Fruit fly (Drosophila melanogaster): ENCODE data around the gene Sh.

Gene Sh

dm6 chrX:18092810-18093222, 29.8 kb upstream of the Sh start, which contains the start of gene RhoGAP16F (continued):
- TF ChIP-seq kah (GFP tag; optimal IDR thresholded peaks at IDR 0.05): peak; percentile 84
- peak; percentile 39 for TF ChIP-seq tup (GFP tag; optimal IDR thresholded peaks at IDR 0.05)
- TF ChIP-seq CG3281 (GFP tag; optimal IDR thresholded peaks at IDR 0.05): peak; percentile 83
- TF ChIP-seq Camta (GFP tag; optimal IDR thresholded peaks at IDR 0.05): peak; percentile 51
- TF ChIP-seq CG9876 (GFP tag; optimal IDR thresholded peaks at IDR 0.05): peak; percentile 57
- TF ChIP-seq CG4707 (GFP tag; optimal IDR thresholded peaks at IDR 0.05): peak; percentile 10
- peak; percentile 29 for TF ChIP-seq mirr (GFP tag; optimal IDR thresholded peaks at IDR 0.05)
- no peak for TF ChIP-seq Dip2 (GFP tag; IDR thresholded peaks at IDR 0.05)
- peak; percentile 83 for TF ChIP-seq Sox102F (GFP tag; optimal IDR thresholded peaks at IDR 0.05)
- peak; percentile 45; the same call in 1 of the 2 replicates for TF ChIP-seq CG4360 (GFP tag; IDR thresholded peaks at IDR 0.05)
- peak; percentile 84 for TF ChIP-seq dmrt11E (tag; optimal IDR thresholded peaks at IDR 0.05)
- TF ChIP-seq odd (GFP tag; optimal IDR thresholded peaks at IDR 0.05): peak; percentile 64
- no peak for TF ChIP-seq C15 (GFP tag; IDR thresholded peaks at IDR 0.05)
- TF ChIP-seq HLH3B (GFP tag; IDR thresholded peaks at IDR 0.05): peak; percentile 85
- peak; percentile 84 for TF ChIP-seq bcd (GFP tag; optimal IDR thresholded peaks at IDR 0.05)
- TF ChIP-seq CG4404 (GFP tag; IDR thresholded peaks at IDR 0.05): peak; percentile 88
- peak; percentile 84 for TF ChIP-seq CG10366 (GFP tag; IDR thresholded peaks at IDR 0.05)
- peak in 1 of 3 experiments; percentile 78 for TF ChIP-seq lola (GFP tag; optimal IDR thresholded peaks at IDR 0.05)
- no peak for TF ChIP-seq luna (GFP tag; optimal IDR thresholded peaks at IDR 0.05)
- no peak for TF ChIP-seq CG16813 (GFP tag; IDR thresholded peaks at IDR 0.05; ENCODE audit: partially characterized antibody)
- TF ChIP-seq sima (GFP tag; optimal IDR thresholded peaks at IDR 0.05): peak; percentile 29
- TF ChIP-seq ash1 (GFP tag; optimal IDR thresholded peaks at IDR 0.05): no peak
- peak; percentile 80 for TF ChIP-seq Mad (GFP tag; optimal IDR thresholded peaks at IDR 0.05)
- TF ChIP-seq az2 (GFP tag; optimal IDR thresholded peaks at IDR 0.05): peak; percentile 88
- TF ChIP-seq CG8924 (tag; optimal IDR thresholded peaks at IDR 0.05): peak; percentile 82
- peak; percentile 88 for TF ChIP-seq CG7839 (tag; optimal IDR thresholded peaks at IDR 0.05)
- TF ChIP-seq Six4 (GFP tag; optimal IDR thresholded peaks at IDR 0.05): peak; percentile 78
- TF ChIP-seq CG31365 (tag; optimal IDR thresholded peaks at IDR 0.05): peak; percentile 44
- TF ChIP-seq nau (GFP tag; optimal IDR thresholded peaks at IDR 0.05): peak; percentile 72
- peak; percentile 9 for TF ChIP-seq CG10431 (GFP tag; optimal IDR thresholded peaks at IDR 0.05)
- TF ChIP-seq sc (optimal IDR thresholded peaks at IDR 0.05): no peak
- peak; percentile 62 for TF ChIP-seq sc (GFP tag; optimal IDR thresholded peaks at IDR 0.05)
- peak; percentile 84 for TF ChIP-seq CG9727 (GFP tag; optimal IDR thresholded peaks at IDR 0.05)
- peak in 1 of 2 experiments; percentile 87 for TF ChIP-seq bsh (GFP tag; optimal IDR thresholded peaks at IDR 0.05)
- peak; percentile 29; the same call in 1 of the 2 replicates for TF ChIP-seq crol (GFP tag; IDR thresholded peaks at IDR 0.05)
- TF ChIP-seq Bdp1 (GFP tag; optimal IDR thresholded peaks at IDR 0.05): peak; percentile 66
- TF ChIP-seq tin (GFP tag; optimal IDR thresholded peaks at IDR 0.05): peak; percentile 85
- peak; percentile 49 for TF ChIP-seq CG30020 (tag; optimal IDR thresholded peaks at IDR 0.05)
- TF ChIP-seq Hr78 (GFP tag; optimal IDR thresholded peaks at IDR 0.05): peak in 1 of 2 experiments; percentile 29
- peak; percentile 47 for TF ChIP-seq CG15073 (GFP tag; optimal IDR thresholded peaks at IDR 0.05)
- peak; percentile 70 for TF ChIP-seq Spps (tag; optimal IDR thresholded peaks at IDR 0.05)
- TF ChIP-seq HmgD (GFP tag; optimal IDR thresholded peaks at IDR 0.05): no peak
- TF ChIP-seq CG9797 (GFP tag; optimal IDR thresholded peaks at IDR 0.05): no peak
- TF ChIP-seq CG18262 (tag; optimal IDR thresholded peaks at IDR 0.05): peak; percentile 84
- peak; percentile 84 to 95 for TF ChIP-seq Pdp1 (GFP tag; optimal IDR thresholded peaks at IDR 0.05)
- TF ChIP-seq CG2678 (tag; optimal IDR thresholded peaks at IDR 0.05): peak; percentile 88
- peak; percentile 80 for TF ChIP-seq ci (GFP tag; IDR thresholded peaks at IDR 0.05)
- peak; percentile 28 for TF ChIP-seq CHES-1-like (GFP tag; optimal IDR thresholded peaks at IDR 0.05)
- TF ChIP-seq eyg (GFP tag; optimal IDR thresholded peaks at IDR 0.05): no peak
- TF ChIP-seq YL-1 (GFP tag; optimal IDR thresholded peaks at IDR 0.05): peak; percentile 12

Measured in whole organism, embryonic.